ENCODE assay signal across 4 fruit fly cellular contexts in the genomic region with DNA sequence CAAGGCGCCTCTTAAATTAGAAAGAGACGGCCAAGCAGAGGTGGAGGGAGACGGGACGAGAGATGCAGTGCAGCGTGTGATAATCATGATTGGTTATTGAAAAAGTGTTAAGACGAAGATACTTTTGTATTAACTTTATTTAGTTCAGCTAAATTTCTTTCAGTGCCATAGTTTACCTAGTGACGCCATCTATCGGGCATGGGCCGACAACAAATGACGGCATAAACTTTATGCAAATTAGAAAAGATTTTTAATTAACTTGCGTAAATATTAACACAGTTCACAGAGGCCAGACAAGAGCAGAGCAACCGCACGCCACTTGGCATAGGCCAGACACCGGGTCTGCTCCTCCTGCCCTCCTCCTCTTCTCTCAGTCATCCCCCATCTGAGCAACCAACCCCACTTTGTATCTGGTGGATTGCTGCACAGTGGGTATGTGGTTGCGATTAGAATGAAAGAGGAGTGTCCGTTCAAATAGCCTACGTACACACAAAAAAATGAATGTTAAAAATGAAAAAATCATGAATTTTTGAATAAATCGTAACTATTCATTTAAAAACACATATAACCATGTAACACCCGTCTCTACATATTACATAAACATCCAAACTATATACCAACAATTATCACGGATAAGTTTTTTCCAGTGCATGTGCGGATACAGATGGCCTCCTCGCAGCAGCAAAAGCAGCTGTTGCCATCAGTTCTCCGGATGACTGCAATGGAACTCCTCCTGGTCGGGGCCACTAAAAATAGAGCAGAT.
TF ChIP-seq lines count a peak whose summit lies in the region.

No protein-coding gene starts in this region.

TF ChIP-seq in whole organism, embryonic, 481 proteins besides CTCF, POLR2A, EP300 and RAD21 (continued from another document and continues in another):
- TF ChIP-seq CG3163 (GFP tag; optimal IDR thresholded peaks at IDR 0.05; lab: Kevin White, UChicago) (peak; percentile 34), Gsc (GFP tag; IDR thresholded peaks at IDR 0.05; lab: Robert Waterston, UW) (no peak), tin (GFP tag; optimal IDR thresholded peaks at IDR 0.05; lab: Kevin White, UChicago) (peak; percentile 81), E2f1 (GFP tag; IDR thresholded peaks at IDR 0.05; lab: Robert Waterston, UW) (peak; percentile 71), BEAF-32 (GFP tag; optimal IDR thresholded peaks at IDR 0.05; lab: Kevin White, UChicago) (no peak), org-1 (GFP tag; optimal IDR thresholded peaks at IDR 0.05; lab: Kevin White, UChicago) (peak; percentile 82), hkb (optimal IDR thresholded peaks at IDR 0.05; lab: Kevin White, UChicago) (no peak), hkb (GFP tag; IDR thresholded peaks at IDR 0.05; lab: Robert Waterston, UW) (peak; percentile 87), CG7745 (tag; optimal IDR thresholded peaks at IDR 0.05; lab: Kevin White, UChicago) (no peak), Bteb2 (GFP tag; optimal IDR thresholded peaks at IDR 0.05; lab: Kevin White, UChicago) (peak; percentile 70), lilli (GFP tag; optimal IDR thresholded peaks at IDR 0.05; lab: Kevin White, UChicago) (peak; percentile 76), bowl (GFP tag; IDR thresholded peaks at IDR 0.05; lab: Robert Waterston, UW) (peak; percentile 66; the same call in 1 of the 2 replicates), CG6854 (GFP tag; optimal IDR thresholded peaks at IDR 0.05; lab: Kevin White, UChicago) (peak; percentile 54), az2 (GFP tag; optimal IDR thresholded peaks at IDR 0.05; lab: Kevin White, UChicago) (peak; percentile 83), al (GFP tag; IDR thresholded peaks at IDR 0.05; lab: Robert Waterston, UW) (peak; percentile 18; the same call in 1 of the 2 replicates), zfh1 (GFP tag; IDR thresholded peaks at IDR 0.05; lab: Robert Waterston, UW) (peak; percentile 82), caup (GFP tag; optimal IDR thresholded peaks at IDR 0.05; lab: Kevin White, UChicago; ENCODE audit: severe bottlenecking) (peak; percentile 85), vfl (GFP tag; optimal IDR thresholded peaks at IDR 0.05; lab: Kevin White, UChicago) (no peak), CG3065 (GFP tag; optimal IDR thresholded peaks at IDR 0.05; lab: Kevin White, UChicago) (peak; percentile 20), CG9932 (GFP tag; IDR thresholded peaks at IDR 0.05; lab: Robert Waterston, UW) (no peak), CG7963 (GFP tag; IDR thresholded peaks at IDR 0.05; lab: Robert Waterston, UW; ENCODE audit: partially characterized antibody) (no peak), Eip74EF (GFP tag; optimal IDR thresholded peaks at IDR 0.05; lab: Kevin White, UChicago) (peak in 1 of 2 experiments; percentile 79), CG11560 (tag; IDR thresholded peaks at IDR 0.05; lab: Robert Waterston, UW) (peak; percentile 48; the same call in 1 of the 3 replicates), Side (GFP tag; optimal IDR thresholded peaks at IDR 0.05; lab: Kevin White, UChicago) (peak; percentile 81), bab2 (GFP tag; optimal IDR thresholded peaks at IDR 0.05; lab: Kevin White, UChicago) (peak; percentile 78), CG9876 (GFP tag; optimal IDR thresholded peaks at IDR 0.05; lab: Kevin White, UChicago) (peak; percentile 74), CG11456 (GFP tag; IDR thresholded peaks at IDR 0.05; lab: Robert Waterston, UW) (peak; percentile 67; the same call in 1 of the 3 replicates), lbe (GFP tag; optimal IDR thresholded peaks at IDR 0.05; lab: Kevin White, UChicago) (no peak), D19B (GFP tag; optimal IDR thresholded peaks at IDR 0.05; lab: Kevin White, UChicago) (peak; percentile 38)

TF ChIP-seq in whole organism, prepupa, 60 proteins besides CTCF, POLR2A, EP300 and RAD21 (continued from another document and continues in another):
- TF ChIP-seq Sox15 (GFP tag; optimal IDR thresholded peaks at IDR 0.05; lab: Kevin White, UChicago) (peak; percentile 23), CG1621 (tag; optimal IDR thresholded peaks at IDR 0.05; lab: Kevin White, UChicago) (peak; percentile 78), Smox (GFP tag; optimal IDR thresholded peaks at IDR 0.05; lab: Kevin White, UChicago) (no peak), Hr38 (GFP tag; optimal IDR thresholded peaks at IDR 0.05; lab: Kevin White, UChicago) (peak; percentile 0), Eip75B (GFP tag; optimal IDR thresholded peaks at IDR 0.05; lab: Kevin White, UChicago) (peak; percentile 79), dac (GFP tag; optimal IDR thresholded peaks at IDR 0.05; lab: Kevin White, UChicago) (peak; percentile 31), Eip93F (GFP tag; optimal IDR thresholded peaks at IDR 0.05; lab: Kevin White, UChicago) (no peak), CG31627 (GFP tag; optimal IDR thresholded peaks at IDR 0.05; lab: Kevin White, UChicago) (peak; percentile 49), acj6 (GFP tag; optimal IDR thresholded peaks at IDR 0.05; lab: Kevin White, UChicago) (peak; percentile 80), Ets96B (tag; optimal IDR thresholded peaks at IDR 0.05; lab: Kevin White, UChicago) (peak; percentile 84), CG3919 (GFP tag; optimal IDR thresholded peaks at IDR 0.05; lab: Kevin White, UChicago) (peak; percentile 84), eg (GFP tag; IDR thresholded peaks at IDR 0.05; lab: Robert Waterston, UW) (peak; percentile 89), CG6808 (GFP tag; optimal IDR thresholded peaks at IDR 0.05; lab: Kevin White, UChicago) (peak; percentile 68), fd59A (GFP tag; optimal IDR thresholded peaks at IDR 0.05; lab: Kevin White, UChicago) (peak; percentile 73), spab (GFP tag; optimal IDR thresholded peaks at IDR 0.05; lab: Kevin White, UChicago) (peak; percentile 64), CG10631 (GFP tag; optimal IDR thresholded peaks at IDR 0.05; lab: Kevin White, UChicago) (peak; percentile 88), CG8119 (GFP tag; IDR thresholded peaks at IDR 0.05; lab: Robert Waterston, UW) (peak; percentile 88), topi (GFP tag; optimal IDR thresholded peaks at IDR 0.05; lab: Kevin White, UChicago) (peak; percentile 50), CG11902 (GFP tag; optimal IDR thresholded peaks at IDR 0.05; lab: Kevin White, UChicago) (peak; percentile 45), Ets21C (GFP tag; optimal IDR thresholded peaks at IDR 0.05; lab: Kevin White, UChicago) (peak; percentile 22), pdm3 (GFP tag; optimal IDR thresholded peaks at IDR 0.05; lab: Kevin White, UChicago) (peak; percentile 81), lz (GFP tag; optimal IDR thresholded peaks at IDR 0.05; lab: Kevin White, UChicago) (peak; percentile 54), Hr39 (GFP tag; optimal IDR thresholded peaks at IDR 0.05; lab: Kevin White, UChicago) (peak; percentile 53), fd85E (GFP tag; optimal IDR thresholded peaks at IDR 0.05; lab: Kevin White, UChicago) (no peak), CG6854 (GFP tag; optimal IDR thresholded peaks at IDR 0.05; lab: Kevin White, UChicago) (no peak), CG34406 (GFP tag; optimal IDR thresholded peaks at IDR 0.05; lab: Kevin White, UChicago) (peak; percentile 47), Eip78C (GFP tag; lab: Kevin White, UChicago) (peak; percentile 94), Sox14 (GFP tag; optimal IDR thresholded peaks at IDR 0.05; lab: Kevin White, UChicago) (peak; percentile 80), esn (GFP tag; optimal IDR thresholded peaks at IDR 0.05; lab: Kevin White, UChicago) (peak; percentile 61), CG9139 (GFP tag; optimal IDR thresholded peaks at IDR 0.05; lab: Kevin White, UChicago) (peak; percentile 38), CG32006 (GFP tag; optimal IDR thresholded peaks at IDR 0.05; lab: Kevin White, UChicago) (peak; percentile 85), CG11762 (GFP tag; optimal IDR thresholded peaks at IDR 0.05; lab: Kevin White, UChicago; ENCODE audit: insufficient read depth) (peak; percentile 59)

TF ChIP-seq in whole organism, pupa, 21 proteins besides CTCF, POLR2A, EP300 and RAD21 (continued from another document):
- TF ChIP-seq Snoo (tag; optimal IDR thresholded peaks at IDR 0.05; lab: Kevin White, UChicago), result peak; percentile 26
- TF ChIP-seq CG10348 (GFP tag; IDR thresholded peaks at IDR 0.05; lab: Robert Waterston, UW), result peak; percentile 48; the same call in 1 of the 2 replicates

TF ChIP-seq in whole organism, wandering third instar larva, 38 proteins besides CTCF, POLR2A, EP300 and RAD21 (continued from another document):
- no peak for TF ChIP-seq Abd-B (GFP tag; optimal IDR thresholded peaks at IDR 0.05; lab: Kevin White, UChicago)
- TF ChIP-seq fru (GFP tag; optimal IDR thresholded peaks at IDR 0.05; lab: Kevin White, UChicago), result peak; percentile 54
- peak; percentile 11 for TF ChIP-seq woc (GFP tag; optimal IDR thresholded peaks at IDR 0.05; lab: Kevin White, UChicago)
- no peak for TF ChIP-seq Vsx2 (GFP tag; optimal IDR thresholded peaks at IDR 0.05; lab: Kevin White, UChicago; ENCODE audit: partially characterized antibody)
- no peak for TF ChIP-seq Hr78 (GFP tag; optimal IDR thresholded peaks at IDR 0.05; lab: Kevin White, UChicago)
- TF ChIP-seq dl (GFP tag; optimal IDR thresholded peaks at IDR 0.05; lab: Kevin White, UChicago; ENCODE audit: insufficient read depth in 1 of 2, partially characterized antibody in 2 of 2), result no peak
- no peak for TF ChIP-seq CG32264 (GFP tag; optimal IDR thresholded peaks at IDR 0.05; lab: Kevin White, UChicago)
- no peak for TF ChIP-seq CG9705 (GFP tag; optimal IDR thresholded peaks at IDR 0.05; lab: Kevin White, UChicago)
- no peak for TF ChIP-seq lola (GFP tag; optimal IDR thresholded peaks at IDR 0.05; lab: Kevin White, UChicago)
- TF ChIP-seq Myc (optimal IDR thresholded peaks at IDR 0.05; lab: Kevin White, UChicago), result no peak
- no peak for TF ChIP-seq Hr83 (GFP tag; optimal IDR thresholded peaks at IDR 0.05; lab: Kevin White, UChicago; ENCODE audit: poor library complexity, severe bottlenecking)
- peak; percentile 39 for TF ChIP-seq Hnf4 (GFP tag; optimal IDR thresholded peaks at IDR 0.05; lab: Kevin White, UChicago)
- TF ChIP-seq foxo (GFP tag; optimal IDR thresholded peaks at IDR 0.05; lab: Kevin White, UChicago), result peak in 1 of 2 experiments; percentile 53
- peak; percentile 66 for TF ChIP-seq sv (GFP tag; optimal IDR thresholded peaks at IDR 0.05; lab: Kevin White, UChicago)
- TF ChIP-seq Sp1 (GFP tag; optimal IDR thresholded peaks at IDR 0.05; lab: Kevin White, UChicago), result no peak
- TF ChIP-seq sage (GFP tag; optimal IDR thresholded peaks at IDR 0.05; lab: Kevin White, UChicago), result no peak
- no peak for TF ChIP-seq pan (optimal IDR thresholded peaks at IDR 0.05; lab: Kevin White, UChicago)
